Fruit fly (Drosophila melanogaster): Measurements from ENCODE around the gene rdgA.

rdgA gene

dm6 chrX:8906805-8907546, at the start of gene rdgA (continued):
- TF ChIP-seq sug (tag; optimal IDR thresholded peaks at IDR 0.05), result peak; percentile 43
- no peak for TF ChIP-seq CG6854 (GFP tag; optimal IDR thresholded peaks at IDR 0.05)
- TF ChIP-seq bigmax (GFP tag; optimal IDR thresholded peaks at IDR 0.05), result no peak
- peak; percentile 46 for TF ChIP-seq sisA (GFP tag; IDR thresholded peaks at IDR 0.05)
- TF ChIP-seq CG11247 (GFP tag; IDR thresholded peaks at IDR 0.05), result peak; percentile 57; the same call in 1 of the 2 replicates
- TF ChIP-seq MTF-1 (GFP tag; optimal IDR thresholded peaks at IDR 0.05; ENCODE audit: borderline replicate concordance), result no peak
- no peak for TF ChIP-seq CG14965 (GFP tag; optimal IDR thresholded peaks at IDR 0.05; ENCODE audit: borderline replicate concordance)
- TF ChIP-seq eve (GFP tag; optimal IDR thresholded peaks at IDR 0.05), result no peak
- TF ChIP-seq lola (GFP tag; optimal IDR thresholded peaks at IDR 0.05), result no peak
- TF ChIP-seq Opbp (GFP tag; IDR thresholded peaks at IDR 0.05; ENCODE audit: partially characterized antibody), result peak; percentile 69
- TF ChIP-seq sob (GFP tag; IDR thresholded peaks at IDR 0.05), result peak; percentile 63
- peak; percentile 63 for TF ChIP-seq CG16813 (GFP tag; IDR thresholded peaks at IDR 0.05; ENCODE audit: partially characterized antibody)
- TF ChIP-seq ranshi (GFP tag; IDR thresholded peaks at IDR 0.05), result peak; percentile 48; the same call in 1 of the 2 replicates
- TF ChIP-seq CG6765 (GFP tag; optimal IDR thresholded peaks at IDR 0.05), result no peak
- TF ChIP-seq unc-4 (GFP tag; IDR thresholded peaks at IDR 0.05; ENCODE audit: partially characterized antibody), result peak; percentile 31; the same call in 1 of the 2 replicates
- no peak for TF ChIP-seq her (GFP tag; optimal IDR thresholded peaks at IDR 0.05)
- peak; percentile 16; the same call in 1 of the 2 replicates for TF ChIP-seq Drgx (GFP tag; IDR thresholded peaks at IDR 0.05)
- TF ChIP-seq E2f2 (GFP tag; IDR thresholded peaks at IDR 0.05), result no peak; the same call in 1 of the 2 replicates
- peak; percentile 36 for TF ChIP-seq lilli (GFP tag; optimal IDR thresholded peaks at IDR 0.05)
- peak; percentile 70; the same call in 2 of the 3 replicates for TF ChIP-seq ci (GFP tag; IDR thresholded peaks at IDR 0.05)
- no peak for TF ChIP-seq sd (tag; optimal IDR thresholded peaks at IDR 0.05)
- TF ChIP-seq Dll (GFP tag; IDR thresholded peaks at IDR 0.05; ENCODE audit: partially characterized antibody), result peak; percentile 35
- TF ChIP-seq CG2199 (GFP tag; IDR thresholded peaks at IDR 0.05), result no peak
- TF ChIP-seq lmd (GFP tag; IDR thresholded peaks at IDR 0.05), result peak; percentile 46; the same call in 1 of the 2 replicates
- no peak for TF ChIP-seq CG10267 (tag; optimal IDR thresholded peaks at IDR 0.05)
- TF ChIP-seq CG14014 (GFP tag; IDR thresholded peaks at IDR 0.05), result 0 out of 2 replicates have a peak, but pooled peaks have one; percentile 10
- TF ChIP-seq HLH4C (GFP tag; IDR thresholded peaks at IDR 0.05; ENCODE audit: partially characterized antibody), result peak; percentile 32; the same call in 1 of the 3 replicates
- TF ChIP-seq pan (optimal IDR thresholded peaks at IDR 0.05), result no peak
- peak in 1 of 2 experiments; percentile 61 for TF ChIP-seq pan (GFP tag; optimal IDR thresholded peaks at IDR 0.05 in 1 of 2, IDR thresholded peaks at IDR 0.05 in 1 of 2)
- 0 out of 3 replicates have a peak, but pooled peaks have one; percentile 15 for TF ChIP-seq B-H1 (GFP tag; IDR thresholded peaks at IDR 0.05)
- no peak for TF ChIP-seq CG3163 (GFP tag; optimal IDR thresholded peaks at IDR 0.05)
- TF ChIP-seq CG13123 (GFP tag; optimal IDR thresholded peaks at IDR 0.05), result no peak
- TF ChIP-seq MBD-R2 (GFP tag; IDR thresholded peaks at IDR 0.05), result peak; percentile 60
- peak; percentile 1 to 16 for TF ChIP-seq Pdp1 (GFP tag; optimal IDR thresholded peaks at IDR 0.05)
- peak; percentile 57 for TF ChIP-seq CG10366 (GFP tag; IDR thresholded peaks at IDR 0.05)
- no peak for TF ChIP-seq tx (GFP tag; optimal IDR thresholded peaks at IDR 0.05)
- peak; percentile 82 for TF ChIP-seq slbo (GFP tag; IDR thresholded peaks at IDR 0.05)
- no peak for TF ChIP-seq CG17612 (GFP tag; IDR thresholded peaks at IDR 0.05)
- TF ChIP-seq Nf-YA (GFP tag; IDR thresholded peaks at IDR 0.05), result peak; percentile 41; the same call in 1 of the 2 replicates
- TF ChIP-seq Hr3 (GFP tag; optimal IDR thresholded peaks at IDR 0.05), result peak; percentile 15
- TF ChIP-seq CG16863 (GFP tag; optimal IDR thresholded peaks at IDR 0.05), result no peak
- peak; percentile 71 for TF ChIP-seq amos (GFP tag; IDR thresholded peaks at IDR 0.05; ENCODE audit: partially characterized antibody)
- peak; percentile 46; the same call in 1 of the 2 replicates for TF ChIP-seq vvl (GFP tag; IDR thresholded peaks at IDR 0.05)
- no peak for TF ChIP-seq sens-2 (GFP tag; IDR thresholded peaks at IDR 0.05)
- peak; percentile 11 for TF ChIP-seq nmo (GFP tag; optimal IDR thresholded peaks at IDR 0.05)
- no peak for TF ChIP-seq NC2β (GFP tag; optimal IDR thresholded peaks at IDR 0.05)
- TF ChIP-seq Rfx (GFP tag; IDR thresholded peaks at IDR 0.05), result peak; percentile 79
- TF ChIP-seq dimm (GFP tag; IDR thresholded peaks at IDR 0.05), result no peak
- TF ChIP-seq Mrtf (GFP tag; IDR thresholded peaks at IDR 0.05), result peak; percentile 31; the same call in 1 of the 3 replicates

Data from whole organism, embryonic.